Fruit fly (Drosophila melanogaster) whole organism, embryonic: ENCODE data around the gene CG7139.

Source experiments
- Atf6 ChIP-seq: fragments of 200-800 bp; sonication (Bioruptor generic); IDR thresholded peaks from 2 replicates; pipeline ENCODE4 v1.3.6; 2022; ENCODE audit warnings: missing biosample characterization, missing genetic modification characterization
- B-H1 ChIP-seq: fragments of 200-800 bp; sonication (Bioruptor generic); IDR thresholded peaks from 3 replicates; pipeline ENCODE4 v1.3.6; 2022; ENCODE audit warnings: missing biosample characterization, missing genetic modification characterization
- Blimp-1 ChIP-seq: fragments of 200-800 bp; sonication (Bioruptor generic); optimal IDR thresholded peaks from 3 replicates; lab custom pipeline; 2018; ENCODE audit warnings: missing biosample characterization, missing genetic modification characterization, mild to moderate bottlenecking, moderate library complexity, missing genetic modification reagents
- CG11560 ChIP-seq: fragments of 200-800 bp; sonication (Bioruptor generic); IDR thresholded peaks from 3 replicates; pipeline ENCODE4 v1.3.6; 2022; ENCODE audit warnings: missing biosample characterization, missing genetic modification characterization
- CG12155 ChIP-seq: fragments of 200-800 bp; sonication (Bioruptor generic); optimal IDR thresholded peaks from 3 replicates; lab custom pipeline; 2016; ENCODE audit warnings: missing biosample characterization, missing genetic modification characterization
- CG13894 ChIP-seq: fragments of 200-800 bp; sonication (Bioruptor generic); optimal IDR thresholded peaks from 3 replicates; lab custom pipeline; 2018; ENCODE audit warnings: missing biosample characterization, mild to moderate bottlenecking, missing genetic modification characterization, moderate library complexity
- CG14667 ChIP-seq: fragments of 200-800 bp; sonication (Bioruptor generic); IDR thresholded peaks from 2 replicates; pipeline ENCODE4 v1.3.6; 2022; ENCODE audit warnings: missing biosample characterization, missing genetic modification characterization
- CG15073 ChIP-seq: fragments of 200-800 bp; sonication (Bioruptor generic); optimal IDR thresholded peaks from 2 replicates; lab custom pipeline; 2016; ENCODE audit warnings: missing biosample characterization, missing genetic modification characterization
- CG2116 ChIP-seq: fragments of 200-800 bp; sonication (Bioruptor generic); optimal IDR thresholded peaks from 3 replicates; lab custom pipeline; 2018; ENCODE audit warnings: missing biosample characterization, mild to moderate bottlenecking, missing genetic modification characterization
- CG31388 ChIP-seq: fragments of 200-800 bp; sonication (Bioruptor generic); optimal IDR thresholded peaks from 2 replicates; lab custom pipeline; 2016; ENCODE audit warnings: missing biosample characterization, missing genetic modification characterization
- CG3163 ChIP-seq: fragments of 200-800 bp; sonication (Bioruptor generic); optimal IDR thresholded peaks from 3 replicates; lab custom pipeline; 2016; ENCODE audit warnings: missing biosample characterization, missing genetic modification characterization
- CG6689 ChIP-seq: fragments of 200-800 bp; sonication (Bioruptor generic); IDR thresholded peaks from 2 replicates; pipeline ENCODE4 v1.3.6; 2022; ENCODE audit warnings: missing biosample characterization, missing genetic modification characterization
- CG7839 ChIP-seq: fragments of 200-800 bp; sonication (Bioruptor generic); optimal IDR thresholded peaks from 3 replicates; lab custom pipeline; 2018; ENCODE audit warnings: missing biosample characterization, mild to moderate bottlenecking, missing genetic modification characterization, moderate library complexity
- D19A ChIP-seq: fragments of 200-800 bp; optimal IDR thresholded peaks from 3 replicates; lab custom pipeline; 2019; ENCODE audit warnings: missing biosample characterization, mild to moderate bottlenecking, missing genetic modification characterization, moderate library complexity
- Doc2 ChIP-seq: fragments of 200-800 bp; sonication (Bioruptor generic); IDR thresholded peaks from 2 replicates; pipeline ENCODE4 v1.3.6; 2022; ENCODE audit warnings: missing biosample characterization, missing genetic modification characterization
- Drgx ChIP-seq: fragments of 200-800 bp; sonication (Bioruptor generic); IDR thresholded peaks from 2 replicates; pipeline ENCODE4 v1.3.6; 2022; ENCODE audit warnings: missing biosample characterization, missing genetic modification characterization
- ERR ChIP-seq: fragments of 200-800 bp; sonication (Bioruptor generic); optimal IDR thresholded peaks from 2 replicates; lab custom pipeline; 2016; ENCODE audit warnings: missing biosample characterization, missing genetic modification characterization
- Elba2 ChIP-seq: fragments of 200-800 bp; sonication (Bioruptor generic); optimal IDR thresholded peaks from 3 replicates; lab custom pipeline; 2016; ENCODE audit warnings: missing biosample characterization, missing genetic modification characterization
- GATAe ChIP-seq: fragments of 200-800 bp; sonication (Bioruptor generic); conservative IDR thresholded peaks from 2 replicates; pipeline ENCODE4 v1.3.6; 2022; ENCODE audit warnings: missing biosample characterization, missing genetic modification characterization
- MTF-1 ChIP-seq: fragments of 200-800 bp; sonication (Bioruptor generic); optimal IDR thresholded peaks from 2 replicates; lab custom pipeline; 2018; ENCODE audit warnings: missing biosample characterization, mild to moderate bottlenecking, missing genetic modification characterization, borderline replicate concordance
- Nf-YB ChIP-seq: fragments of 200-800 bp; sonication (Bioruptor generic); optimal IDR thresholded peaks from 3 replicates; lab custom pipeline; 2019; ENCODE audit warnings: missing biosample characterization, mild to moderate bottlenecking, missing genetic modification characterization, moderate library complexity
- Opbp ChIP-seq: fragments of 200-800 bp; sonication (Bioruptor generic); IDR thresholded peaks from 3 replicates; pipeline ENCODE4 v1.3.6; 2022; ENCODE audit warnings: missing biosample characterization, missing genetic modification characterization; ENCODE audit not compliant: partially characterized antibody
- Pdp1 ChIP-seq, 2 experiments: fragments of 200-800 bp; sonication (Bioruptor generic); optimal IDR thresholded peaks; 3 replicates each; lab custom pipeline; 2016; ENCODE audit warnings: missing biosample characterization in 2 of 2, missing genetic modification characterization in 2 of 2, mild to moderate bottlenecking in 1 of 2, moderate library complexity in 1 of 2
- Scr ChIP-seq: fragments of 200-800 bp; sonication (Bioruptor generic); IDR thresholded peaks from 2 replicates; pipeline ENCODE4 v1.3.6; 2022; ENCODE audit warnings: missing biosample characterization, missing genetic modification characterization; ENCODE audit not compliant: partially characterized antibody
- Sin3A ChIP-seq: fragments of >200 bp; optimal IDR thresholded peaks from 2 replicates; lab custom pipeline; 2018
- Sry-δ ChIP-seq: fragments of 200-800 bp; sonication (Bioruptor generic); optimal IDR thresholded peaks from 2 replicates; lab custom pipeline; 2016; ENCODE audit warnings: missing biosample characterization, missing genetic modification characterization
- Xbp1 ChIP-seq: fragments of 200-800 bp; sonication (Bioruptor generic); optimal IDR thresholded peaks from 3 replicates; lab custom pipeline; 2016; ENCODE audit warnings: missing biosample characterization, mild to moderate bottlenecking, missing genetic modification characterization
- chinmo ChIP-seq: fragments of 200-800 bp; sonication (Bioruptor generic); IDR thresholded peaks from 4 replicates; pipeline ENCODE4 v1.3.6; 2022; ENCODE audit warnings: missing biosample characterization, missing genetic modification characterization; ENCODE audit not compliant: partially characterized antibody
- danr ChIP-seq: fragments of 200-800 bp; sonication (Bioruptor generic); IDR thresholded peaks from 2 replicates; pipeline ENCODE4 v1.3.6; 2022; ENCODE audit warnings: missing biosample characterization, missing genetic modification characterization
- fru ChIP-seq: fragments of >200 bp; optimal IDR thresholded peaks from 2 replicates; lab custom pipeline; 2017
- gcm2 ChIP-seq: fragments of 200-800 bp; sonication (Bioruptor generic); optimal IDR thresholded peaks from 2 replicates; lab custom pipeline; 2016; ENCODE audit warnings: missing biosample characterization, missing genetic modification characterization
- gfzf ChIP-seq: fragments of 200-800 bp; sonication (Bioruptor generic); optimal IDR thresholded peaks from 2 replicates; lab custom pipeline; 2016; ENCODE audit warnings: missing biosample characterization, mild to moderate bottlenecking, missing genetic modification characterization, moderate library complexity
- lab ChIP-seq: fragments of 200-800 bp; sonication (Bioruptor generic); optimal IDR thresholded peaks from 3 replicates; lab custom pipeline; 2017; ENCODE audit warnings: missing biosample characterization, missing genetic modification characterization, mild to moderate bottlenecking, moderate library complexity, missing genetic modification reagents
- nmo ChIP-seq: fragments of 200-800 bp; sonication (Bioruptor generic); optimal IDR thresholded peaks from 2 replicates; lab custom pipeline; 2018; ENCODE audit warnings: missing biosample characterization, mild to moderate bottlenecking, missing genetic modification characterization, moderate library complexity
- phol ChIP-seq: fragments of 200-800 bp; sonication (Bioruptor generic); optimal IDR thresholded peaks from 3 replicates; lab custom pipeline; 2018; ENCODE audit warnings: missing biosample characterization, mild to moderate bottlenecking, missing genetic modification characterization, moderate library complexity
- sc ChIP-seq, 3 experiments: fragments of >200 bp in 2 of 3; fragments of 200-800 bp in 1 of 3; sonication (Bioruptor generic) in 1 of 3; optimal IDR thresholded peaks; 2 replicates in 2 of 3; 3 replicates in 1 of 3; lab custom pipeline; 2017; ENCODE audit warnings: mild to moderate bottlenecking in 1 of 3, missing biosample characterization in 1 of 3, missing genetic modification characterization in 1 of 3, missing genetic modification reagents in 1 of 3
- tap ChIP-seq: fragments of 200-800 bp; optimal IDR thresholded peaks from 3 replicates; lab custom pipeline; 2019; ENCODE audit warnings: missing biosample characterization, mild to moderate bottlenecking, missing genetic modification characterization, moderate library complexity
- tin ChIP-seq: fragments of 200-800 bp; sonication (Bioruptor generic); optimal IDR thresholded peaks from 3 replicates; lab custom pipeline; 2016; ENCODE audit warnings: missing biosample characterization, missing genetic modification characterization
- trem ChIP-seq: fragments of 200-800 bp; optimal IDR thresholded peaks from 3 replicates; lab custom pipeline; 2019; ENCODE audit warnings: missing biosample characterization, mild to moderate bottlenecking, missing genetic modification characterization, moderate library complexity
- zen2 ChIP-seq: fragments of 200-800 bp; sonication (Bioruptor generic); IDR thresholded peaks from 3 replicates; pipeline ENCODE4 v1.3.6; 2022; ENCODE audit warnings: missing biosample characterization, missing genetic modification characterization; ENCODE audit not compliant: partially characterized antibody

Gene CG7139

DNA sequence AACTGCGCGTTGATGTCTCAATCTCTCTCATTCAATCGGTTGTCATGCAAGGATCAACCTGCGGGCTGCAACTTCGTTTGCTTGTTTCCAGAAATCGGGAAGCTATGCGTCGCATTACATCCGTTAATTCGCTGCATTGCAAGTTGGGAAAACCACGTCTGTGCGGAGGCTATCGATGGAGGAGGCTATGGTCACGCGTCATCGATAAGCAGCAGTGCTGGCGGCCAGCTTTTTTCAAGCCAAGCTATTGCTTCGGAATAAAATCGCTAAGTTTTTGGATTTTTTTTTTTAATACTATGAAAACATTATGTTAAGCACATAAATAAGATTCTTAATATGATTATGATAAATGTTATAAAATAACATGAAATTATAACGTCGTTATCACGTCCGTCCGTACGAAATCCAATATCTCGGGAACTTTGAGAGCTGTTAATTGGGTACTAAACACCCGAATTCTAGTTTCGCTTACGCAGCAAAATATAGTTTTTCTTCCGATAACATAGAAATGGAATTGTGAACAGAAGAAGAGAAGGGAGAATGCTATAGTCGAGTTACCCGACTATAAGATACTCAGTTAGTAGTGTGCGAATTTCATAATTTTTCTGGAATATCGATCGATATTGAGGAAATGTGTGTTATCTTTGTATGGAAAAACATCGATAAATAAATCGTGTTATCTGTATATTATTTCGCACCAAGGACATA lies at the start of gene CG7139 (continued):
- TF ChIP-seq nmo (GFP tag; lab: Kevin White, UChicago) (peak; percentile 22), CG11560 (tag; lab: Robert Waterston, UW) (no peak), CG15073 (GFP tag; lab: Kevin White, UChicago) (peak; percentile 73), Opbp (GFP tag; lab: Robert Waterston, UW) (peak; percentile 70; the same call in 2 of the 3 replicates), fru (lab: Kevin White, UChicago) (no peak), danr (GFP tag; lab: Robert Waterston, UW) (no peak), ERR (GFP tag; lab: Kevin White, UChicago) (no peak), Nf-YB (no peak), Xbp1 (GFP tag; lab: Kevin White, UChicago) (peak; percentile 67), zen2 (GFP tag; lab: Robert Waterston, UW) (peak; percentile 56), Sry-δ (GFP tag; lab: Kevin White, UChicago) (peak; percentile 72), CG3163 (GFP tag; lab: Kevin White, UChicago) (no peak), CG6689 (GFP tag; lab: Robert Waterston, UW) (no peak), lab (GFP tag; lab: Kevin White, UChicago) (no peak), gfzf (GFP tag; lab: Kevin White, UChicago) (no peak), trem (tag; lab: Kevin White, UChicago) (peak; percentile 8), B-H1 (no peak), CG13894 (tag; lab: Kevin White, UChicago) (peak; percentile 26), Sin3A (lab: Kevin White, UChicago) (peak; percentile 8), CG2116 (GFP tag; lab: Kevin White, UChicago) (peak; percentile 72), chinmo (GFP tag; lab: Robert Waterston, UW) (0 out of 4 replicates have a peak, but pooled peaks have one; percentile 46), gcm2 (GFP tag; lab: Kevin White, UChicago) (no peak), GATAe (no peak), D19A (tag; lab: Kevin White, UChicago) (peak; percentile 58), CG12155 (GFP tag; lab: Kevin White, UChicago) (no peak), Atf6 (GFP tag; lab: Robert Waterston, UW) (no peak), phol (peak; percentile 8), MTF-1 (GFP tag; lab: Kevin White, UChicago) (no peak), CG7839 (tag; lab: Kevin White, UChicago) (no peak), Blimp-1 (no peak), CG31388 (GFP tag; lab: Kevin White, UChicago) (no peak), sc (optimal IDR thresholded peaks at IDR 0.05; lab: Kevin White, UChicago) (no peak), sc (GFP tag; optimal IDR thresholded peaks at IDR 0.05; lab: Kevin White, UChicago) (no peak), Elba2 (GFP tag; lab: Kevin White, UChicago) (no peak), CG14667 (GFP tag; lab: Robert Waterston, UW) (no peak), tap (tag; lab: Kevin White, UChicago) (no peak), tin (GFP tag; lab: Kevin White, UChicago) (no peak), Scr (peak; percentile 74), Drgx (no peak), Pdp1 (GFP tag; optimal IDR thresholded peaks at IDR 0.05; lab: Kevin White, UChicago) (peak in 1 of 2 experiments; percentile 28), Doc2 (GFP tag; lab: Robert Waterston, UW) (no peak)
